Worm (Caenorhabditis elegans) whole organism, L4/young adult: ENCODE results near the gene arrd-26.

Experiments used
- W03F9.2 ChIP-seq: fragments of 150-350 bp; optimal IDR thresholded peaks from 2 replicates; lab custom pipeline; 2014; ENCODE audit warnings: missing biosample characterization, missing genetic modification characterization
- dao-5 ChIP-seq: sonication (generic microtip); optimal IDR thresholded peaks from 2 replicates; lab custom pipeline; 2016; ENCODE audit warnings: missing genotype, missing genetic modification characterization, moderate library complexity, missing compliant biosample characterization
- him-1 ChIP-seq: sonication (generic microtip); optimal IDR thresholded peaks from 2 replicates; lab custom pipeline; 2016; ENCODE audit warnings: missing genotype, missing genetic modification reagents, missing genetic modification characterization, missing compliant biosample characterization

DNA sequence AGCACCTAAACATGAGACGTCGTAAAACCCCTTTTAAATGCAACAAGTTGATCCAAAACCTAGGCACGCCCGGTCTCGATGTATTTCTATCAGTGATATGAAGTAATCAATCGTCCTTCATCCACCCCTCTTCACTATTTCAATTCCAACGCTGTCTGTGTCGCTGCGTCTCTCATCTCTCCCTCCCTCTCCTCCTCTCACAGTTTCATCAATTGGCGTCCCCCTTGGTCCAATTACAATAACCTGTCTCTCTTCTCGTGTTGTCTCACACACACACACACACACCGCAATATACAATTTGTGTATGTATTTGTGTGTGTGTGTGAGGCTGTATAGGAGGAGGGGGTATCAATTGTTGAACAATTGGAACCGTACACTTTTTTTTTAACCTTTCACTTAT is 17.2 kb downstream of the arrd-26 start:
- TF ChIP-seq W03F9.2 (tag; lab: Kevin White, UChicago) (no peak), him-1 (no peak), dao-5 (no peak)
